Worm (Caenorhabditis elegans) whole organism, midembryonic: Measurements from ENCODE around the gene fbxb-20.

Experiments
- T22C8.4 ChIP-seq: fragments of 200-800 bp; sonication (Bioruptor generic); IDR thresholded peaks from 2 replicates; pipeline ENCODE4 v1.3.6; 2022; ENCODE audit warnings: missing genetic modification characterization, missing compliant biosample characterization
- cog-1 ChIP-seq: sonication (generic microtip); optimal IDR thresholded peaks from 2 replicates; lab custom pipeline; 2016; ENCODE audit warnings: missing genetic modification characterization, missing compliant biosample characterization
- flt-1 ChIP-seq: fragments of 200-800 bp; sonication (Bioruptor generic); IDR thresholded peaks from 2 replicates; pipeline ENCODE4 v1.3.6; 2022; ENCODE audit warnings: missing genetic modification characterization, missing compliant biosample characterization
- klf-2 ChIP-seq: fragments of 200-800 bp; sonication (Bioruptor generic); conservative IDR thresholded peaks from 2 replicates; pipeline ENCODE4 v1.3.6; 2022; ENCODE audit warnings: missing genetic modification reagents, missing genetic modification characterization, missing compliant biosample characterization
- med-1 ChIP-seq: sonication (generic microtip); optimal IDR thresholded peaks from 2 replicates; lab custom pipeline; 2017; ENCODE audit warnings: missing genetic modification characterization, mild to moderate bottlenecking, missing compliant biosample characterization, antibody characterized with exemption, missing genetic modification reagents; ENCODE audit not compliant: insufficient read depth
- ref-1 ChIP-seq: fragments of 200-800 bp; sonication (Bioruptor generic); conservative IDR thresholded peaks from 2 replicates; pipeline ENCODE4 v1.3.6; 2022; ENCODE audit warnings: missing genetic modification reagents, missing genetic modification characterization, missing compliant biosample characterization
- tab-1 ChIP-seq: fragments of 200-800 bp; sonication (Bioruptor generic); IDR thresholded peaks from 2 replicates; pipeline ENCODE4 v1.3.6; 2022; ENCODE audit warnings: missing genetic modification characterization, missing compliant biosample characterization
- ztf-23 ChIP-seq: fragments of 200-800 bp; sonication (Bioruptor generic); IDR thresholded peaks from 2 replicates; pipeline ENCODE4 v1.3.6; 2022; ENCODE audit warnings: missing genetic modification reagents, missing genetic modification characterization, missing compliant biosample characterization
- ztf-29 ChIP-seq: fragments of 200-800 bp; sonication (Bioruptor generic); IDR thresholded peaks from 2 replicates; pipeline ENCODE4 v1.3.6; 2022; ENCODE audit warnings: missing genetic modification reagents, missing genetic modification characterization, missing compliant biosample characterization

Gene fbxb-20

DNA sequence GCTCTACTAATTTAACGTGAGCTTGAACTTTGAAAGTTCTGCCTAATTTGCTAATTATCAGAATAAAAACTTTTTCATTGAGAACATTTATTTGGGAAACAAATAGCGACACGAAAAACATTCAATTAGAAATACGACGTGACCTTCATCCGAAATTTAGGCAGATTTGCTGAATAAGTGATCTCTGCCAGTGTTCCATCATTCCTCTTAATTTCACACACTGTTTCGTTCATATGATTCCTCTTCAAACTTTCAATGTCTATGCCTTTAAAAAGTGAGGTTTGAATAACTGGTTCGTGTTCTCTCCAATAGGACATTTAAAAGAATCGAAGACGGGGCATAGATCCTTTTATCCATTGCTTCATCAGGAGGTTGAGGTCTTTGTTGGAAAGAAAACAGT is at the start of gene fbxb-20:
Gene fbxb-20, minus strand, starts transcription at position 101 of the 400 bp plus-strand sequence.
- no peak for TF ChIP-seq klf-2
- TF ChIP-seq cog-1 (tag; lab: Kevin White, UChicago), result no peak
- no peak for TF ChIP-seq T22C8.4 (GFP tag; lab: Robert Waterston, UW)
- TF ChIP-seq med-1 (GFP tag; lab: Kevin White, UChicago), result no peak
- TF ChIP-seq tab-1 (GFP tag; lab: Robert Waterston, UW), result no peak
- TF ChIP-seq ref-1 (GFP tag; lab: Robert Waterston, UW), result no peak
- no peak for TF ChIP-seq flt-1 (GFP tag; lab: Robert Waterston, UW)
- no peak for TF ChIP-seq ztf-29 (GFP tag; lab: Robert Waterston, UW)
- no peak for TF ChIP-seq ztf-23 (GFP tag; lab: Robert Waterston, UW)

DNA sequence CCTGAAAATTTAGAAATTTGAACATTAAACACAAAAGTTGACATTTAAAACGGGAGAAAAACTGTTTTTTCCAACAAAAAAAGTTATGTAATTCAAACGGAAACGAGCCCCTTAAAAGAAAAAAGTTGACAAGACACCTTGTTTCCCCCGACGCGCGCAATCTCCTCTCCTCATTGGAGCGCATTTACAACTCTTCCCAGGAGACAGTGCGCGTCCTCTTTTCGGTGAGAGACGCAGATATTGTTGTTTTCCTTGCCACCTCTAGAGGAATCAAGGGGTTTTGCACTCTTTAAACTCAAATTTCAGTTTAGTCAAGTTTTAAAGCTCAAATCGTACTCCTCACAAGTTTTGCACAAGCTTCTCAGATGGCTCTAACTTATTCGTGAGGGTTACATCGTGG is 45.5 kb upstream of the fbxb-20 start, which contains the start of gene F58E1.13:
Gene F58E1.13, minus strand, starts transcription at position 12 of the 400 bp plus-strand sequence.
- TF ChIP-seq med-1 (GFP tag; lab: Kevin White, UChicago) (no peak), ztf-23 (GFP tag; lab: Robert Waterston, UW) (no peak), ref-1 (GFP tag; lab: Robert Waterston, UW) (no peak)

DNA sequence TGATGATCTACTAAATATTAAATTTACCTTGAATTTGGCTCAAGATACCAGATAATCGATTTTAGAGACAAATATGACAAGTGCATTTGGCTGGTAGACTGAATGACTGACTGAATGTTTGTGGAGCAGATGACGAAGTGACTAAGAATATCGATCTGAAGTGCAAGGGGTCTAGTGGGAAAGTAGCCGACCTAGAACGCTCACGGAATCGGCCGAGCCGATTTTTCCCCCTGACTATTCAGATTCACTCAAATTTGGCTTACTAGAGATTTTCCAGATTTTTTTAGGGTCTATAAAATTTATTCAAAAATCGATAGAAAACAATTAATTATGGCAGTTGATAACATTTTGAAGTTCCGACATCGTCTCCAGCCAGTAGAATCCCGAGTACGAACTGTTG is 44.1 kb upstream of the fbxb-20 start, which contains the start of gene fbxc-26:
Gene fbxc-26, minus strand, starts transcription at position 101 of the 400 bp plus-strand sequence.
- TF ChIP-seq T22C8.4 (GFP tag; lab: Robert Waterston, UW) (no peak), klf-2 (no peak), tab-1 (GFP tag; lab: Robert Waterston, UW) (no peak), ref-1 (GFP tag; lab: Robert Waterston, UW) (no peak), med-1 (GFP tag; lab: Kevin White, UChicago) (no peak), cog-1 (tag; lab: Kevin White, UChicago) (no peak), flt-1 (GFP tag; lab: Robert Waterston, UW) (no peak), ztf-23 (GFP tag; lab: Robert Waterston, UW) (no peak), ztf-29 (GFP tag; lab: Robert Waterston, UW) (no peak)

DNA sequence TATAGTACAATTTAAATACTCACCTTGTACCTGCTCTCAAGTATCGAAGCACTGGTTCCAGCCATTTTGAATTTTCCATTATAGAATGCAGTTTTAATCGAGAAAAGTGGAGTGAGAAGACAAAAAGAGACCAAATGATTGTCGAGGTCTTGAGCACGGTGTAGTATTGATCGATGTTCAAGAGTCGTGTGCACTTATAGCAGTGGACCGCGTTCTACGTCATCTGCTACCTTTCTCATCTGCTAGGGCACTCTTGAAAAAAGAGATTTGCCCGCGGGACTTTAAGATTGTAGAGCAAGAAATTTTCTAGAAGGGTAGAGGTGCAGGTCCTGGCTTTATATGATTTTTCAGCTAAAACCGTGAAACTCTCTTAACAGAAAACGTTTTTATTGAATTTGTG is 42.4 kb upstream of the fbxb-20 start, which contains the start of gene fbxc-21:
Gene fbxc-21, minus strand, starts transcription at position 101 of the 400 bp plus-strand sequence.
- no peak for TF ChIP-seq klf-2
- no peak for TF ChIP-seq flt-1 (GFP tag; lab: Robert Waterston, UW)
- TF ChIP-seq cog-1 (tag; lab: Kevin White, UChicago), result no peak
- TF ChIP-seq ztf-23 (GFP tag; lab: Robert Waterston, UW), result no peak
- no peak for TF ChIP-seq ztf-29 (GFP tag; lab: Robert Waterston, UW)
- no peak for TF ChIP-seq ref-1 (GFP tag; lab: Robert Waterston, UW)
- TF ChIP-seq tab-1 (GFP tag; lab: Robert Waterston, UW), result no peak

DNA sequence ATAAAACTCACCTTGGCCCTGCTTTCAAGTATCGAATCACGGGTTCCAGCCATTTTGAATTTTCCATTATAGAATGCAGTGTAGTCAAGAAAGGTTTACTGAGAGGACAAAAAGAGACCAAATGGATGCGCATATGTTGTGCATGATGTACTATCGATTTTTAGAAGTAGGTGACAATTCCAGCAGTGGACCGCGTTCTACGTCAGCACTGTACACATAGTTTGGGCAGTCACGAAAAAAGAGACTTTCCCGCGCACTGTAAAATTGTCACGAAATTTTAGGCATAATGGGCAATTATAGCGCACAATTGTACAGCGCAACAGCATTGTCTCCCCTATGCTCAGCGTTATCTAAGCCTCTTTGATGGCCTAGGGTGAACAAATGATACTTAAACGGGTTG is 40.6 kb upstream of the fbxb-20 start, which contains the start of gene fbxc-22:
Gene fbxc-22, minus strand, starts transcription at position 101 of the 400 bp plus-strand sequence.
- no peak for TF ChIP-seq cog-1 (tag; lab: Kevin White, UChicago)
- TF ChIP-seq klf-2, result no peak
- TF ChIP-seq flt-1 (GFP tag; lab: Robert Waterston, UW), result no peak
- no peak for TF ChIP-seq ztf-23 (GFP tag; lab: Robert Waterston, UW)
- TF ChIP-seq ref-1 (GFP tag; lab: Robert Waterston, UW), result no peak

DNA sequence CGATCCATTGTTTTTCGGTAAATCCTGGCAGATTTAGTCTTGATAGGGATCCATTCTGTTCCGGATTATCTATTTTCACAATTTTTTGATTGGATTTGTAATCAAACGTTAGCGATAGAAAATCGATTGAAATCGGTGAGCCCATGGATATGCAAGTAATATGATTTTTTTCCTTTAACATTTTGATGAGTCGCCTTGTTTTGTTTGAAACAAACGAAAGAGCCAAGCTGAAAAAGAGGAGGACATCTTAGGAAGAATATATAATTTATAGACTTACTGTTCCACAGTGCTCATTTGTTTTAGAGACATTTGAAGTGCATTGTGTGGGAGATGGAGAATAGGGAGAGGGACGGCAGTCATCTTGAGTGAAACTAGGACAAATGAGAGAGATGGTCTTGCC is 38.4 kb upstream of the fbxb-20 start, which contains the start of the genes fbxb-18 and fbxb-19:
Gene fbxb-18, minus strand, starts transcription at position 101 of the 400 bp plus-strand sequence.
Gene fbxb-19, minus strand, starts transcription at position 369 of the 400 bp plus-strand sequence.
- TF ChIP-seq ztf-23 (GFP tag; lab: Robert Waterston, UW) (no peak), flt-1 (GFP tag; lab: Robert Waterston, UW) (no peak), klf-2 (no peak), ztf-29 (GFP tag; lab: Robert Waterston, UW) (no peak), ref-1 (GFP tag; lab: Robert Waterston, UW) (no peak), med-1 (GFP tag; lab: Kevin White, UChicago) (no peak), tab-1 (GFP tag; lab: Robert Waterston, UW) (no peak), cog-1 (tag; lab: Kevin White, UChicago) (no peak), T22C8.4 (GFP tag; lab: Robert Waterston, UW) (no peak)

DNA sequence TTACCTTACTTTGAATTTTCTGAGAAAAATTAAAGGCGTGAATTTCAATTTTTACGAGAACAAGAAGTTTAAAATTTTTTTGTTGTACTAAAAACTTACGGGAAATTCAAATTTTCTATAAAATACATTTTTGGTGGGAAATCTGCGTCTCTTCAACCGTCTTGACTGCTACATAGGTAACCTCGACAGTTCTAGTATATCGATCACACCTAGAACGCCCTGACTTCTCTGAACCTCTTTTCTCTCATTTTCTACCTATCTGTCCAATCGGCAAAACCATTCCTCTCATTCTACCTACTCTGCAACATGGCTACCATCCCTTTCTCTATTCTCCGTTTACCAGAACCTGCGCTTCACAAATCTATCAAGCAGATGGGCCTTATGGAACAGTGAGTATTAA is 33.3 kb upstream of the fbxb-20 start, which contains the start of gene fbxb-25:
Gene fbxb-25, plus strand, starts transcription at position 301 of the 400 bp plus-strand sequence.
- TF ChIP-seq ztf-29 (GFP tag; lab: Robert Waterston, UW), result no peak
- TF ChIP-seq tab-1 (GFP tag; lab: Robert Waterston, UW), result no peak
- TF ChIP-seq klf-2, result no peak
- TF ChIP-seq flt-1 (GFP tag; lab: Robert Waterston, UW), result no peak
- no peak for TF ChIP-seq cog-1 (tag; lab: Kevin White, UChicago)
- no peak for TF ChIP-seq med-1 (GFP tag; lab: Kevin White, UChicago)
- no peak for TF ChIP-seq ref-1 (GFP tag; lab: Robert Waterston, UW)
- TF ChIP-seq ztf-23 (GFP tag; lab: Robert Waterston, UW), result no peak
- TF ChIP-seq T22C8.4 (GFP tag; lab: Robert Waterston, UW), result no peak

DNA sequence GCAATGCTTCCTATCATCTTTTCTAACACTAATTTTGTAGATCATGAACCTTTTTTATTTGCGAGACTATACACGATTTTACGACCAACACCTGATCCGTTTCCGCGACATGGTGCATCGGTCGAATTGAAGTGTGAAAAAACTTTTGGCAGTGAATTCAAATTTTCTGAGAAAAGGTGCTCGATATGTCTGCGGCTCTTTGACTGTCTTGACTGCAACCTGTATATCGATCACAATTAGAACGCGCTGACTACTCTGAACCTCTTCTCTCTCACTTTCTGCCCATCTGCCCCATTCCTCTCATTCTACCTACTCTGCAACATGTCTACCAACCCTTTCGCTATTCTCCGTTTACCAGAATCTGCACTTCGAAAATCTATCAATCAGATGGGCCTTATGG is 31.8 kb upstream of the fbxb-20 start, which contains the start of gene fbxb-26:
Gene fbxb-26, plus strand, starts transcription at position 301 of the 400 bp plus-strand sequence.
- TF ChIP-seq ztf-23 (GFP tag; lab: Robert Waterston, UW), result no peak
- TF ChIP-seq tab-1 (GFP tag; lab: Robert Waterston, UW), result no peak
- no peak for TF ChIP-seq T22C8.4 (GFP tag; lab: Robert Waterston, UW)
- no peak for TF ChIP-seq ref-1 (GFP tag; lab: Robert Waterston, UW)
- no peak for TF ChIP-seq flt-1 (GFP tag; lab: Robert Waterston, UW)
- no peak for TF ChIP-seq med-1 (GFP tag; lab: Kevin White, UChicago)
- TF ChIP-seq klf-2, result no peak
- no peak for TF ChIP-seq cog-1 (tag; lab: Kevin White, UChicago)
- TF ChIP-seq ztf-29 (GFP tag; lab: Robert Waterston, UW), result no peak

DNA sequence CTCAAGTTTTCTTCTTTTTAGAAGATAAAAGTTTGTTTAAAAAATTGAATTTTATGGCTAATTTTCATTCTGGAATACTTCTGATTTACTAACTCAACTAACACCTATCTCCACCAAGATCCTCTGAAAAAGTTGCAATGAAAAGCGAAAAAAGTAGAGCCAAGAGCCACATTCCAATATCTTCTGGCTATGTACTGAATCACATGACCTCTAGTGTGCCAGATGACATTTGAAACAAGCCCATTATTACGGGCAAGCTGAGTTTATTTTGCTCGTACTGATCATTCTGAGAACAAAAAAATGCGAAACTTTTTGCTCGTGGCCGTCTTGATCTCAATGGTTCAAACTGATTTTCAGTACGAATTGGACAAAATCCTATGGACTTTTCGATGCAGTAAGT is 28.7 kb upstream of the fbxb-20 start, which contains the start of gene irld-36:
Gene irld-36, plus strand, starts transcription at position 301 of the 400 bp plus-strand sequence.
- TF ChIP-seq cog-1 (tag; lab: Kevin White, UChicago), result no peak
- TF ChIP-seq T22C8.4 (GFP tag; lab: Robert Waterston, UW), result no peak
- TF ChIP-seq ztf-23 (GFP tag; lab: Robert Waterston, UW), result no peak
- TF ChIP-seq ref-1 (GFP tag; lab: Robert Waterston, UW), result no peak
- TF ChIP-seq ztf-29 (GFP tag; lab: Robert Waterston, UW), result no peak
- no peak for TF ChIP-seq tab-1 (GFP tag; lab: Robert Waterston, UW)
